Fruit fly (Drosophila melanogaster): ENCODE measurements around the gene CG13937.
A peak's percentile ranks its signal among the peaks of the same experiment; 100 is the strongest.

Gene CG13937

DNA sequence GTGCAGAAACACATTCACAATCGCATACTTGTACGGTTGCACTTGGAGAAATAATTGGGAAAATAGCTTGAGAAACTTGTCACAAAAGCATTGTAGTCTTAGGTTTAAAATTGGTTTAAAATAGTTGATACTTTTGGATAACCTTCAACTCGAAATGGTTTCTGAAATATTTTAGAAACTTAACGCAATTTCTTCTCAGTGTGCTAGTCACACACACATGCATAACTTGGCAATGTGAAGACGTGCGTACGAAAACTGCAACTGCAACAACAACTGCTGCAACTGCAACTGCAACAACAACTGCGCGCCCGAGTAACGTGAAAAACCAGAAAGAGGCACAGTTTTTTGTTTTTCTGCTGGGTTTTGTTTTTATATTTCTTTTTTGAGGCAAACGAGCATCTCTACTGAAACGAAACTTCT lies 3.3 kb upstream of the CG13937 start (continued):
- TF ChIP-seq dmrt11E (tag; optimal IDR thresholded peaks at IDR 0.05) (peak; percentile 89), CG6272 (GFP tag; IDR thresholded peaks at IDR 0.05) (peak; percentile 66), B-H1 (GFP tag; IDR thresholded peaks at IDR 0.05) (peak; percentile 73), CG13894 (tag; optimal IDR thresholded peaks at IDR 0.05) (no peak), bab2 (GFP tag; optimal IDR thresholded peaks at IDR 0.05) (peak; percentile 76), slou (GFP tag; optimal IDR thresholded peaks at IDR 0.05) (no peak), Hr78 (GFP tag; optimal IDR thresholded peaks at IDR 0.05) (peak in 1 of 2 experiments; percentile 31), CG3838 (GFP tag; optimal IDR thresholded peaks at IDR 0.05) (peak; percentile 57), Atf-2 (GFP tag; optimal IDR thresholded peaks at IDR 0.05) (peak; percentile 77), Bteb2 (GFP tag; optimal IDR thresholded peaks at IDR 0.05) (peak; percentile 48), CG6791 (GFP tag; IDR thresholded peaks at IDR 0.05; ENCODE audit: partially characterized antibody) (no peak), odd (GFP tag; optimal IDR thresholded peaks at IDR 0.05) (peak; percentile 55), CG15601 (tag; optimal IDR thresholded peaks at IDR 0.05) (peak; percentile 70), CG5180 (GFP tag; optimal IDR thresholded peaks at IDR 0.05) (peak; percentile 75), Mrtf (GFP tag; IDR thresholded peaks at IDR 0.05) (peak; percentile 63; the same call in 2 of the 3 replicates), sima (GFP tag; optimal IDR thresholded peaks at IDR 0.05) (peak; percentile 37), Camta (GFP tag; optimal IDR thresholded peaks at IDR 0.05) (peak; percentile 73), CG14050 (GFP tag; IDR thresholded peaks at IDR 0.05) (peak; percentile 74), Mad (GFP tag; optimal IDR thresholded peaks at IDR 0.05) (peak; percentile 67), cwo (GFP tag; optimal IDR thresholded peaks at IDR 0.05) (peak; percentile 41), HHEX (GFP tag; optimal IDR thresholded peaks at IDR 0.05) (peak; percentile 72), NFAT (GFP tag; IDR thresholded peaks at IDR 0.05) (peak; percentile 17; the same call in 1 of the 2 replicates), H15 (GFP tag; IDR thresholded peaks at IDR 0.05) (peak; percentile 80), CG17186 (GFP tag; optimal IDR thresholded peaks at IDR 0.05) (peak; percentile 49), CG4424 (GFP tag; optimal IDR thresholded peaks at IDR 0.05) (peak; percentile 86), Ssrp (tag; optimal IDR thresholded peaks at IDR 0.05) (peak; percentile 88), mld (GFP tag; IDR thresholded peaks at IDR 0.05; ENCODE audit: partially characterized antibody) (no peak), Opbp (GFP tag; IDR thresholded peaks at IDR 0.05; ENCODE audit: partially characterized antibody) (no peak), Rfx (GFP tag; IDR thresholded peaks at IDR 0.05) (peak; percentile 51; the same call in 1 of the 2 replicates), Doc2 (GFP tag; IDR thresholded peaks at IDR 0.05) (no peak), row (GFP tag; IDR thresholded peaks at IDR 0.05) (peak; percentile 81), Optix (GFP tag; IDR thresholded peaks at IDR 0.05) (peak; percentile 83), CG7839 (tag; optimal IDR thresholded peaks at IDR 0.05) (peak; percentile 85), MBD-R2 (GFP tag; IDR thresholded peaks at IDR 0.05) (no peak), gsb-n (tag; optimal IDR thresholded peaks at IDR 0.05) (peak; percentile 81), abd-A (tag; optimal IDR thresholded peaks at IDR 0.05) (no peak), Dip2 (GFP tag; IDR thresholded peaks at IDR 0.05) (no peak), CG6654 (GFP tag; optimal IDR thresholded peaks at IDR 0.05) (peak; percentile 46), tna (GFP tag; IDR thresholded peaks at IDR 0.05; ENCODE audit: partially characterized antibody) (no peak), CG12155 (GFP tag; optimal IDR thresholded peaks at IDR 0.05) (peak; percentile 51), CG4282 (GFP tag; optimal IDR thresholded peaks at IDR 0.05) (peak; percentile 67), CG17912 (GFP tag; optimal IDR thresholded peaks at IDR 0.05) (peak; percentile 53), zf30C (GFP tag; optimal IDR thresholded peaks at IDR 0.05) (peak; percentile 89), CG1647 (GFP tag; optimal IDR thresholded peaks at IDR 0.05) (peak; percentile 73), sim (GFP tag; IDR thresholded peaks at IDR 0.05) (peak; percentile 82), Max (GFP tag; optimal IDR thresholded peaks at IDR 0.05) (peak; percentile 77), CG1233 (GFP tag; optimal IDR thresholded peaks at IDR 0.05) (peak; percentile 80), emc (GFP tag; optimal IDR thresholded peaks at IDR 0.05) (peak; percentile 40), zfh2 (GFP tag; optimal IDR thresholded peaks at IDR 0.05) (no peak), NC2α (GFP tag; optimal IDR thresholded peaks at IDR 0.05) (peak; percentile 61), CG6689 (GFP tag; IDR thresholded peaks at IDR 0.05) (peak; percentile 84)

All from whole organism, embryonic.